Worm (Caenorhabditis elegans) whole organism, mixed stage, embryonic: ENCODE data around the gene dhs-11.

Source experiments
- elt-3 ChIP-seq: fragments of 150-350 bp; optimal IDR thresholded peaks from 2 replicates; lab custom pipeline; 2014; ENCODE audit warnings: missing biosample characterization, missing genetic modification characterization
- nhr-28 ChIP-seq: fragments of 150-350 bp; optimal IDR thresholded peaks from 2 replicates; lab custom pipeline; 2014; ENCODE audit warnings: missing biosample characterization, missing genetic modification characterization
- pha-4 ChIP-seq: fragments of 150-350 bp; optimal IDR thresholded peaks from 2 replicates; lab custom pipeline; 2018; ENCODE audit warnings: missing biosample characterization, missing genetic modification reagents, missing genetic modification characterization
- snpc-4 ChIP-seq: fragments of 150-350 bp; optimal IDR thresholded peaks from 2 replicates; lab custom pipeline; 2014; ENCODE audit warnings: missing biosample characterization, missing genetic modification characterization
- sptf-1 ChIP-seq: sonication (generic microtip); optimal IDR thresholded peaks from 2 replicates; lab custom pipeline; 2017; ENCODE audit warnings: mild to moderate bottlenecking, missing genetic modification characterization, moderate library complexity, missing compliant biosample characterization
- unc-39 ChIP-seq: fragments of 150-350 bp; optimal IDR thresholded peaks from 2 replicates; lab custom pipeline; 2014; ENCODE audit warnings: missing biosample characterization, missing genetic modification characterization
- unc-62 ChIP-seq: fragments of 150-350 bp; optimal IDR thresholded peaks from 2 replicates; lab custom pipeline; 2014; ENCODE audit warnings: missing biosample characterization, missing genetic modification reagents, missing genetic modification characterization

DNA sequence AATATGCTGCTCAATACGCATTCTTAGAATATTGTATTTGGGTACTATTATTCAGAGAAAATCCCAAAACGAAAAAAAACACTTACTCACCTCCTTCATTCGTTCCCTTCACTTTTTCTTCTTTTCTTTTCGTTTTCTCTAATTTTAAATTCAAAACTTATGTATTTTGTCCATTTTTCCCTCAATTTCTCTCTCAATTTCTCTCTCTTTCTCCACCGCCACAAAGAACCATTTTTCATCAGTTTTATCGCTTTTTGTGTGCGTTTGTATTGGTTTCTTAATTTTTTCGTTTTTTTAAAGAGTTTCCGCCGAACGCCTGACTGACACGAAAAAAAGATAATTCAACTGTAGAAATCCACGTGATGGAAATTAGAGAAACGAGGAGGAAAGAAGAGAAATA lies 12.1 kb upstream of the dhs-11 start, which contains the start of gene cnt-2:
- TF ChIP-seq pha-4 (tag; lab: Kevin White, UChicago) (no peak), sptf-1 (tag; lab: Kevin White, UChicago) (no peak), unc-39 (no peak), nhr-28 (tag; lab: Kevin White, UChicago) (no peak), snpc-4 (no peak), unc-62 (GFP tag; lab: Kevin White, UChicago) (no peak), elt-3 (tag; lab: Kevin White, UChicago) (no peak)
